Worm (Caenorhabditis elegans) whole organism, L4/young adult: ENCODE results near the gene C07E3.3.

Experiments used
- W03F9.2 ChIP-seq: fragments of 150-350 bp; optimal IDR thresholded peaks from 2 replicates; lab custom pipeline; 2014; ENCODE audit warnings: missing biosample characterization, missing genetic modification characterization
- dao-5 ChIP-seq: sonication (generic microtip); optimal IDR thresholded peaks from 2 replicates; lab custom pipeline; 2016; ENCODE audit warnings: missing genotype, missing genetic modification characterization, moderate library complexity, missing compliant biosample characterization
- him-1 ChIP-seq: sonication (generic microtip); optimal IDR thresholded peaks from 2 replicates; lab custom pipeline; 2016; ENCODE audit warnings: missing genotype, missing genetic modification reagents, missing genetic modification characterization, missing compliant biosample characterization

DNA sequence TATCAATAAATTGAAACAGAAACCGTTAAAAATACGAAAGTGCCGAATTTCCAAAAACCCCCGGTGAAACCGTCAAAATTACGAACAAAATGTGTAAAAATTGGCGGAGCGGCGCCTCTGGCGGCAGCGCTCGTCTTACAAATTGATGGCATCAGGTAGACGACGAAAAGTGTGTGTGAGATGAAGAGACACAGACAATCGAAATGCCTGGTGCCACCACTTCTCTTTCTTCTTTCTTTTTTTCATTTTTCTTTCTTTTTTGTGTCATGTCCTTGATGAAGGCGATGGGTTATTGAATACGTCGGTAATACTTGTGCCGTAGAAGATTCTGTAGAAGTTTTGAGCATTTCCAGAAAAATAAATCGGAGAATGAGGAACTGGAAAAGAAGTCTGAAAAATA lies 20.6 kb upstream of the C07E3.3 start:
- TF ChIP-seq W03F9.2 (tag; lab: Kevin White, UChicago): no peak
- no peak for TF ChIP-seq him-1
- TF ChIP-seq dao-5 (tag; lab: Kevin White, UChicago): no peak
